Worm (Caenorhabditis elegans): ENCODE data around the gene C15H9.9.

ce11 chrX:6087676-6088075 is 40.4 kb downstream of the C15H9.9 start, which contains the start of gene C45B2.8:
- TF ChIP-seq zag-1 (tag; optimal IDR thresholded peaks at IDR 0.05), result no peak
- no peak for TF ChIP-seq nhr-77 (tag; optimal IDR thresholded peaks at IDR 0.05)
- peak; percentile 8 for TF ChIP-seq nhr-25 (tag; optimal IDR thresholded peaks at IDR 0.05)
- no peak for TF ChIP-seq egl-27 (tag; optimal IDR thresholded peaks at IDR 0.05)
- no peak for TF ChIP-seq nhr-21 (tag; optimal IDR thresholded peaks at IDR 0.05)
- TF ChIP-seq nhr-12 (tag; optimal IDR thresholded peaks at IDR 0.05), result no peak
- no peak for TF ChIP-seq blmp-1 (tag; optimal IDR thresholded peaks at IDR 0.05; ENCODE audit: insufficient read depth)
- no peak for TF ChIP-seq lin-11 (tag; optimal IDR thresholded peaks at IDR 0.05)
- TF ChIP-seq R02D3.7 (tag; optimal IDR thresholded peaks at IDR 0.05), result no peak
- no peak for TF ChIP-seq unc-39 (tag; optimal IDR thresholded peaks at IDR 0.05)
- no peak for TF ChIP-seq elt-3 (tag; optimal IDR thresholded peaks at IDR 0.05)

Data from whole organism, L2 larva.